Worm (Caenorhabditis elegans): Measurements from ENCODE around the gene W08F4.1.

DNA sequence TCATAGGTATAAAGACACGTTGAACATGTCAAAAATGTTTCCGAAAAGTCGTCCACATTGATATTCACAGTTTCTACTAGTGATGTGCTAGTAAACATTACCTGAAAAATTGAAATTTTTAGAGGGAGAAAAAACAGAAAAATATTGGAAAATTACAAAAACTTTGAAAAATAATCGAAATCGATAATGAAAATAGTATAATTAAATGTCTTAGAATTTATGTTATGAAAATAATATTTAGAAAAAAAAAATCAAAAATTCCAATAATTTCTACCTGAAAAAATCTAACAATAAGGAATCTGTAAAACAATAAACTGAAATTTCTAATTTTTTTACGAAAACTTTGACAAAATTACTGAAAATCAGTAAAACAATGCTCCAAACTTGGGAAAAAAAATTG is 8.7 kb downstream of the W08F4.1 start, which contains the start of gene nhl-3:
- TF ChIP-seq lsy-2 (tag; optimal IDR thresholded peaks at IDR 0.05) = no peak
- no peak for TF ChIP-seq pha-4 (tag; optimal IDR thresholded peaks at IDR 0.05)
- TF ChIP-seq unc-62 (GFP tag; optimal IDR thresholded peaks at IDR 0.05) = no peak
- no peak for TF ChIP-seq drap-1 (GFP tag; optimal IDR thresholded peaks at IDR 0.05)
- no peak for TF ChIP-seq snpc-4 (tag; optimal IDR thresholded peaks at IDR 0.05)
- no peak for TF ChIP-seq nhr-76 (tag; optimal IDR thresholded peaks at IDR 0.05)
- TF ChIP-seq ztf-11 (tag; optimal IDR thresholded peaks at IDR 0.05) = no peak
- no peak for TF ChIP-seq lin-13 (tag; optimal IDR thresholded peaks at IDR 0.05)
- no peak for TF ChIP-seq nhr-28 (tag; optimal IDR thresholded peaks at IDR 0.05)
- no peak for TF ChIP-seq flh-1 (GFP tag; optimal IDR thresholded peaks at IDR 0.05)
- no peak for TF ChIP-seq M03D4.4 (tag; optimal IDR thresholded peaks at IDR 0.05)
- no peak for TF ChIP-seq lin-32 (GFP tag; optimal IDR thresholded peaks at IDR 0.05)

Data from whole organism, mixed stage, embryonic.